Fruit fly (Drosophila melanogaster) whole organism, embryonic: ENCODE data around the gene CG14868.

Experiments used
- Ada2b ChIP-seq: fragments of 200-800 bp; sonication (Bioruptor generic); IDR thresholded peaks from 2 replicates; pipeline ENCODE4 v1.3.6; 2022; ENCODE audit warnings: missing biosample characterization, missing genetic modification characterization
- Atf6 ChIP-seq: fragments of 200-800 bp; sonication (Bioruptor generic); IDR thresholded peaks from 2 replicates; pipeline ENCODE4 v1.3.6; 2022; ENCODE audit warnings: missing biosample characterization, missing genetic modification characterization
- CG10366 ChIP-seq: fragments of 200-800 bp; sonication (Bioruptor generic); IDR thresholded peaks from 2 replicates; pipeline ENCODE4 v1.3.6; 2022; ENCODE audit warnings: missing biosample characterization, missing genetic modification characterization
- CG10959 ChIP-seq: fragments of 200-800 bp; sonication (Bioruptor generic); IDR thresholded peaks from 2 replicates; pipeline ENCODE4 v1.3.6; 2022; ENCODE audit warnings: missing biosample characterization, missing genetic modification characterization
- CG10979 ChIP-seq: fragments of 200-800 bp; sonication (Bioruptor generic); optimal IDR thresholded peaks from 2 replicates; lab custom pipeline; 2018; ENCODE audit warnings: missing biosample characterization, mild to moderate bottlenecking, missing genetic modification characterization, moderate library complexity
- CG11247 ChIP-seq: fragments of 200-800 bp; sonication (Bioruptor generic); IDR thresholded peaks from 2 replicates; pipeline ENCODE4 v1.3.6; 2022; ENCODE audit warnings: missing biosample characterization, missing genetic modification characterization
- CG12659 ChIP-seq: fragments of 200-800 bp; sonication (Bioruptor generic); optimal IDR thresholded peaks from 3 replicates; lab custom pipeline; 2017; ENCODE audit warnings: mild to moderate bottlenecking, missing biosample characterization, missing genetic modification reagents, missing genetic modification characterization
- CG14014 ChIP-seq: fragments of 200-800 bp; sonication (Bioruptor generic); IDR thresholded peaks from 2 replicates; pipeline ENCODE4 v1.3.6; 2022; ENCODE audit warnings: missing biosample characterization, missing genetic modification characterization
- CG14710 ChIP-seq: fragments of 200-800 bp; sonication (Bioruptor generic); optimal IDR thresholded peaks from 3 replicates; lab custom pipeline; 2019; ENCODE audit warnings: missing biosample characterization, mild to moderate bottlenecking, missing genetic modification characterization, moderate library complexity
- CG3065 ChIP-seq: fragments of 200-800 bp; sonication (Bioruptor generic); optimal IDR thresholded peaks from 2 replicates; lab custom pipeline; 2016; ENCODE audit warnings: missing biosample characterization, missing genetic modification characterization
- CG3163 ChIP-seq: fragments of 200-800 bp; sonication (Bioruptor generic); optimal IDR thresholded peaks from 3 replicates; lab custom pipeline; 2016; ENCODE audit warnings: missing biosample characterization, missing genetic modification characterization
- CG32532 ChIP-seq: fragments of 200-800 bp; sonication (Bioruptor generic); IDR thresholded peaks from 2 replicates; pipeline ENCODE4 v1.3.6; 2022; ENCODE audit warnings: missing biosample characterization, missing genetic modification characterization
- CG32772 ChIP-seq: fragments of 200-800 bp; sonication (Bioruptor generic); IDR thresholded peaks from 2 replicates; pipeline ENCODE4 v1.3.6; 2022; ENCODE audit warnings: missing biosample characterization, missing genetic modification characterization
- CG5953 ChIP-seq: fragments of 200-800 bp; sonication (Bioruptor generic); IDR thresholded peaks from 2 replicates; pipeline ENCODE4 v1.3.6; 2022; ENCODE audit warnings: missing biosample characterization, missing genetic modification characterization
- CG6765 ChIP-seq: fragments of 200-800 bp; sonication (Bioruptor generic); optimal IDR thresholded peaks from 3 replicates; lab custom pipeline; 2017; ENCODE audit warnings: missing biosample characterization, mild to moderate bottlenecking, missing genetic modification characterization
- CG6813 ChIP-seq: fragments of 200-800 bp; sonication (Bioruptor generic); optimal IDR thresholded peaks from 2 replicates; lab custom pipeline; 2017; ENCODE audit warnings: missing biosample characterization, missing genetic modification characterization, mild to moderate bottlenecking, moderate library complexity, missing genetic modification reagents
- CG8388 ChIP-seq: fragments of 200-800 bp; sonication (Bioruptor generic); optimal IDR thresholded peaks from 2 replicates; lab custom pipeline; 2019; ENCODE audit warnings: missing biosample characterization, mild to moderate bottlenecking, missing genetic modification characterization, moderate library complexity
- CG8924 ChIP-seq: fragments of 200-800 bp; optimal IDR thresholded peaks from 3 replicates; lab custom pipeline; 2019; ENCODE audit warnings: missing biosample characterization, mild to moderate bottlenecking, missing genetic modification characterization, moderate library complexity
- CG9817 ChIP-seq: fragments of 200-800 bp; sonication (Bioruptor generic); optimal IDR thresholded peaks from 2 replicates; lab custom pipeline; 2018; ENCODE audit warnings: missing biosample characterization, mild to moderate bottlenecking, missing genetic modification characterization, moderate library complexity
- CkIIα-i1 ChIP-seq: fragments of 200-800 bp; sonication (Bioruptor generic); IDR thresholded peaks from 2 replicates; pipeline ENCODE4 v1.3.6; 2022; ENCODE audit warnings: missing biosample characterization, missing genetic modification characterization
- Dad ChIP-seq: fragments of 200-800 bp; sonication (Bioruptor generic); optimal IDR thresholded peaks from 3 replicates; lab custom pipeline; 2016; ENCODE audit warnings: missing biosample characterization, missing genetic modification characterization
- Dbx ChIP-seq: fragments of 200-800 bp; sonication (Bioruptor generic); IDR thresholded peaks from 3 replicates; pipeline ENCODE4 v1.3.6; 2022; ENCODE audit warnings: missing biosample characterization, missing genetic modification characterization
- Dp ChIP-seq: fragments of 200-800 bp; sonication (Bioruptor generic); optimal IDR thresholded peaks from 2 replicates; lab custom pipeline; 2018; ENCODE audit warnings: missing biosample characterization, mild to moderate bottlenecking, missing genetic modification characterization, moderate library complexity
- Drgx ChIP-seq: fragments of 200-800 bp; sonication (Bioruptor generic); IDR thresholded peaks from 2 replicates; pipeline ENCODE4 v1.3.6; 2022; ENCODE audit warnings: missing biosample characterization, missing genetic modification characterization
- Fer2 ChIP-seq: fragments of 200-800 bp; sonication (Bioruptor generic); optimal IDR thresholded peaks from 2 replicates; lab custom pipeline; 2018; ENCODE audit warnings: missing biosample characterization, mild to moderate bottlenecking, missing genetic modification characterization, moderate library complexity
- H2.0 ChIP-seq: fragments of 200-800 bp; sonication (Bioruptor generic); IDR thresholded peaks from 2 replicates; pipeline ENCODE4 v1.3.6; 2022; ENCODE audit warnings: missing biosample characterization, missing genetic modification characterization
- HLH3B ChIP-seq: fragments of 200-800 bp; sonication (Bioruptor generic); IDR thresholded peaks from 2 replicates; pipeline ENCODE4 v1.3.6; 2022; ENCODE audit warnings: missing biosample characterization, missing genetic modification characterization
- Myb ChIP-seq: fragments of 200-800 bp; sonication (Bioruptor generic); optimal IDR thresholded peaks from 2 replicates; lab custom pipeline; 2016; ENCODE audit warnings: missing biosample characterization, missing genetic modification characterization
- Poxn ChIP-seq: fragments of 200-800 bp; sonication (Bioruptor generic); IDR thresholded peaks from 2 replicates; pipeline ENCODE4 v1.3.6; 2022; ENCODE audit warnings: missing biosample characterization, missing genetic modification characterization
- Sox102F ChIP-seq: fragments of 200-800 bp; sonication (Bioruptor generic); optimal IDR thresholded peaks from 2 replicates; lab custom pipeline; 2018; ENCODE audit warnings: missing biosample characterization, mild to moderate bottlenecking, missing genetic modification characterization, moderate library complexity
- chinmo ChIP-seq: fragments of 200-800 bp; sonication (Bioruptor generic); IDR thresholded peaks from 4 replicates; pipeline ENCODE4 v1.3.6; 2022; ENCODE audit warnings: missing biosample characterization, missing genetic modification characterization; ENCODE audit not compliant: partially characterized antibody
- danr ChIP-seq: fragments of 200-800 bp; sonication (Bioruptor generic); IDR thresholded peaks from 2 replicates; pipeline ENCODE4 v1.3.6; 2022; ENCODE audit warnings: missing biosample characterization, missing genetic modification characterization
- dpn ChIP-seq, 2 experiments: fragments of 200-800 bp; sonication (Bioruptor generic); optimal IDR thresholded peaks; 3 replicates each; lab custom pipeline; 2016; ENCODE audit warnings: missing biosample characterization in 2 of 2, missing genetic modification characterization in 2 of 2
- h ChIP-seq: fragments of >200 bp; optimal IDR thresholded peaks from 2 replicates; lab custom pipeline; 2017
- hkb ChIP-seq, 2 experiments: fragments of 200-800 bp in 1 of 2; fragments of >200 bp in 1 of 2; sonication (Bioruptor generic) in 1 of 2; IDR thresholded peaks in 1 of 2; optimal IDR thresholded peaks in 1 of 2; 2 replicates each; pipeline versions ENCODE4 v1.3.6 to Lab custom; 2017 to 2022; ENCODE audit warnings: missing biosample characterization in 1 of 2, missing genetic modification characterization in 1 of 2
- insv ChIP-seq, 2 experiments: fragments of 200-800 bp; sonication (Bioruptor generic); optimal IDR thresholded peaks; 3 replicates each; lab custom pipeline; 2016 to 2018; ENCODE audit warnings: missing biosample characterization in 2 of 2, missing genetic modification characterization in 2 of 2
- klu ChIP-seq: fragments of 200-800 bp; sonication (Bioruptor generic); IDR thresholded peaks from 2 replicates; pipeline ENCODE4 v1.3.6; 2022; ENCODE audit warnings: missing biosample characterization, missing genetic modification characterization
- lilli ChIP-seq: fragments of 200-800 bp; sonication (Bioruptor generic); optimal IDR thresholded peaks from 3 replicates; lab custom pipeline; 2016; ENCODE audit warnings: missing biosample characterization, missing genetic modification characterization
- pan ChIP-seq, 4 experiments: fragments of >200 bp in 3 of 4; fragments of 200-800 bp in 1 of 4; sonication (Bioruptor generic) in 1 of 4; optimal IDR thresholded peaks in 3 of 4; IDR thresholded peaks in 1 of 4; 2 replicates each; pipeline versions ENCODE4 v1.3.6 to Lab custom; 2017 to 2022; ENCODE audit warnings: missing biosample characterization in 2 of 4, missing genetic modification characterization in 2 of 4, mixed read lengths in 1 of 4
- phol ChIP-seq: fragments of 200-800 bp; sonication (Bioruptor generic); optimal IDR thresholded peaks from 3 replicates; lab custom pipeline; 2018; ENCODE audit warnings: missing biosample characterization, mild to moderate bottlenecking, missing genetic modification characterization, moderate library complexity
- pnt ChIP-seq: fragments of 200-800 bp; sonication (Bioruptor generic); optimal IDR thresholded peaks from 3 replicates; lab custom pipeline; 2016; ENCODE audit warnings: missing biosample characterization, missing genetic modification characterization
- prd ChIP-seq, 3 experiments: fragments of >200 bp in 2 of 3; fragments of 200-800 bp in 1 of 3; sonication (Bioruptor generic) in 1 of 3; optimal IDR thresholded peaks in 2 of 3; IDR thresholded peaks in 1 of 3; 2 replicates in 2 of 3; 3 replicates in 1 of 3; pipeline versions ENCODE4 v1.3.6 to Lab custom; 2017 to 2022; ENCODE audit warnings: missing biosample characterization in 1 of 3, missing genetic modification characterization in 1 of 3
- ranshi ChIP-seq: fragments of 200-800 bp; sonication (Bioruptor generic); IDR thresholded peaks from 2 replicates; pipeline ENCODE4 v1.3.6; 2022; ENCODE audit warnings: missing biosample characterization, missing genetic modification characterization
- row ChIP-seq: fragments of 200-800 bp; sonication (Bioruptor generic); IDR thresholded peaks from 3 replicates; pipeline ENCODE4 v1.3.6; 2022; ENCODE audit warnings: missing biosample characterization, missing genetic modification characterization
- slou ChIP-seq: fragments of 200-800 bp; sonication (Bioruptor generic); optimal IDR thresholded peaks from 3 replicates; lab custom pipeline; 2016; ENCODE audit warnings: missing biosample characterization, missing genetic modification characterization
- so ChIP-seq: fragments of 200-800 bp; sonication (Bioruptor generic); IDR thresholded peaks from 3 replicates; pipeline ENCODE4 v1.3.6; 2022; ENCODE audit warnings: missing biosample characterization, missing genetic modification characterization
- sqz ChIP-seq: fragments of 200-800 bp; sonication (Bioruptor generic); optimal IDR thresholded peaks from 3 replicates; lab custom pipeline; 2018; ENCODE audit warnings: missing biosample characterization, mild to moderate bottlenecking, missing genetic modification characterization
- ttk ChIP-seq: fragments of 200-800 bp; sonication (Bioruptor generic); IDR thresholded peaks from 2 replicates; pipeline ENCODE4 v2.1.2; 2022; ENCODE audit warnings: missing biosample characterization, missing genetic modification characterization
- vnd ChIP-seq: fragments of 200-800 bp; sonication (Bioruptor generic); IDR thresholded peaks from 3 replicates; pipeline ENCODE4 v1.3.6; 2022; ENCODE audit warnings: missing biosample characterization, missing genetic modification characterization; ENCODE audit not compliant: partially characterized antibody
- vvl ChIP-seq: fragments of 200-800 bp; sonication (Bioruptor generic); IDR thresholded peaks from 2 replicates; pipeline ENCODE4 v1.3.6; 2022; ENCODE audit warnings: missing biosample characterization, missing genetic modification characterization

CG14868 gene

dm6 chr3R:15366839-15367238, 2.9 kb downstream of the CG14868 start (continued):
- TF ChIP-seq Dp (GFP tag; lab: Kevin White, UChicago) (no peak), Myb (GFP tag; lab: Kevin White, UChicago) (no peak), CG10959 (GFP tag; lab: Robert Waterston, UW) (no peak), Drgx (peak; percentile 64), insv (GFP tag; optimal IDR thresholded peaks at IDR 0.05; lab: Kevin White, UChicago) (no peak), pan (optimal IDR thresholded peaks at IDR 0.05; lab: Kevin White, UChicago) (no peak), pan (GFP tag; optimal IDR thresholded peaks at IDR 0.05 in 1 of 2, IDR thresholded peaks at IDR 0.05 in 1 of 2) (peak in 1 of 2 experiments; percentile 65), row (GFP tag; lab: Robert Waterston, UW) (peak; percentile 74), CG12659 (peak; percentile 30), CG14710 (peak; percentile 23), CG32532 (peak; percentile 37; the same call in 1 of the 2 replicates), lilli (GFP tag; lab: Kevin White, UChicago) (peak; percentile 4), prd (optimal IDR thresholded peaks at IDR 0.05; lab: Kevin White, UChicago) (no peak), prd (GFP tag; IDR thresholded peaks at IDR 0.05; lab: Robert Waterston, UW) (peak; percentile 40; the same call in 2 of the 3 replicates), CG10366 (peak; percentile 62), Fer2 (tag; lab: Kevin White, UChicago) (no peak), CkIIα-i1 (GFP tag; lab: Robert Waterston, UW) (no peak), H2.0 (GFP tag; lab: Robert Waterston, UW) (peak; percentile 23; the same call in 1 of the 2 replicates), ranshi (GFP tag; lab: Robert Waterston, UW) (peak; percentile 41; the same call in 1 of the 2 replicates), dpn (GFP tag; optimal IDR thresholded peaks at IDR 0.05; lab: Kevin White, UChicago) (peak in 1 of 2 experiments; percentile 23), Dad (GFP tag; lab: Kevin White, UChicago) (no peak), CG8924 (tag; lab: Kevin White, UChicago) (peak; percentile 9), CG5953 (GFP tag; lab: Robert Waterston, UW) (no peak), vnd (GFP tag; lab: Robert Waterston, UW) (no peak), chinmo (no peak), Dbx (GFP tag; lab: Robert Waterston, UW) (0 out of 3 replicates have a peak, but pooled peaks have one; percentile 29), klu (GFP tag; lab: Robert Waterston, UW) (no peak), phol (tag; lab: Kevin White, UChicago) (peak; percentile 32), Atf6 (0 out of 2 replicates have a peak, but pooled peaks have one; percentile 10), Poxn (GFP tag; lab: Robert Waterston, UW) (no peak), CG32772 (GFP tag; lab: Robert Waterston, UW) (peak; percentile 42; the same call in 1 of the 2 replicates), Ada2b (GFP tag; lab: Robert Waterston, UW) (peak; percentile 20; the same call in 1 of the 2 replicates), Sox102F (GFP tag; lab: Kevin White, UChicago) (no peak), h (no peak), so (GFP tag; lab: Robert Waterston, UW) (0 out of 3 replicates have a peak, but pooled peaks have one; percentile 51), CG3163 (GFP tag; lab: Kevin White, UChicago) (no peak), pnt (no peak), CG6765 (GFP tag; lab: Kevin White, UChicago) (peak; percentile 8), vvl (peak; percentile 77), CG9817 (peak; percentile 39), CG8388 (GFP tag; lab: Kevin White, UChicago) (peak; percentile 64), CG6813 (no peak), sqz (GFP tag; lab: Kevin White, UChicago) (no peak), CG3065 (GFP tag; lab: Kevin White, UChicago) (no peak), CG14014 (peak; percentile 49; the same call in 1 of the 2 replicates), hkb (optimal IDR thresholded peaks at IDR 0.05; lab: Kevin White, UChicago) (no peak), hkb (GFP tag; IDR thresholded peaks at IDR 0.05; lab: Robert Waterston, UW) (peak; percentile 63), danr (GFP tag; lab: Robert Waterston, UW) (no peak), CG10979 (tag; lab: Kevin White, UChicago) (peak; percentile 44), CG11247 (no peak), slou (no peak), ttk (peak; percentile 18; the same call in 1 of the 2 replicates), HLH3B (GFP tag; lab: Robert Waterston, UW) (peak; percentile 64; the same call in 1 of the 2 replicates)
